Fruit fly (Drosophila melanogaster): ENCODE measurements around the gene beat-IIIa.
A peak's percentile ranks its signal among the peaks of the same experiment; 100 is the strongest.

Gene beat-IIIa

dm6 chr2L:17207072-17207471, 76.2 kb downstream of the beat-IIIa start (continued):
- TF ChIP-seq pho (GFP tag; optimal IDR thresholded peaks at IDR 0.05) (no peak), Sox102F (GFP tag; optimal IDR thresholded peaks at IDR 0.05) (peak; percentile 45), CG11695 (GFP tag; IDR thresholded peaks at IDR 0.05) (0 out of 3 replicates have a peak, but pooled peaks have one; percentile 8), lola (GFP tag; optimal IDR thresholded peaks at IDR 0.05) (no peak), aop (GFP tag; IDR thresholded peaks at IDR 0.05) (no peak), psq (GFP tag; optimal IDR thresholded peaks at IDR 0.05) (no peak), wek (GFP tag; optimal IDR thresholded peaks at IDR 0.05) (no peak), Gug (GFP tag; IDR thresholded peaks at IDR 0.05) (no peak), CG1603 (tag; optimal IDR thresholded peaks at IDR 0.05) (no peak), ap (GFP tag; IDR thresholded peaks at IDR 0.05) (no peak), CG2875 (GFP tag; optimal IDR thresholded peaks at IDR 0.05) (no peak), CG9215 (GFP tag; IDR thresholded peaks at IDR 0.05) (no peak), CG1832 (GFP tag; optimal IDR thresholded peaks at IDR 0.05) (no peak), CG6791 (GFP tag; IDR thresholded peaks at IDR 0.05; ENCODE audit: partially characterized antibody) (no peak), lmd (GFP tag; IDR thresholded peaks at IDR 0.05) (no peak; the same call in 1 of the 2 replicates), NC2α (GFP tag; optimal IDR thresholded peaks at IDR 0.05) (no peak), jumu (GFP tag; optimal IDR thresholded peaks at IDR 0.05) (no peak), Chrac-16 (GFP tag; optimal IDR thresholded peaks at IDR 0.05) (no peak), Sox100B (GFP tag; optimal IDR thresholded peaks at IDR 0.05) (peak; percentile 36), CG9609 (GFP tag; optimal IDR thresholded peaks at IDR 0.05) (no peak), CG15601 (tag; optimal IDR thresholded peaks at IDR 0.05) (no peak), nerfin-2 (GFP tag; IDR thresholded peaks at IDR 0.05; ENCODE audit: partially characterized antibody) (no peak), Eip74EF (GFP tag; optimal IDR thresholded peaks at IDR 0.05) (no peak), amos (GFP tag; IDR thresholded peaks at IDR 0.05; ENCODE audit: partially characterized antibody) (no peak), Hey (tag; optimal IDR thresholded peaks at IDR 0.05) (no peak), sc (optimal IDR thresholded peaks at IDR 0.05) (no peak), sc (GFP tag; optimal IDR thresholded peaks at IDR 0.05) (no peak), Ets65A (GFP tag) (no peak), ERR (GFP tag; optimal IDR thresholded peaks at IDR 0.05) (no peak), disco-r (GFP tag; optimal IDR thresholded peaks at IDR 0.05) (no peak), Fer1 (GFP tag; optimal IDR thresholded peaks at IDR 0.05) (peak; percentile 54), repo (GFP tag; optimal IDR thresholded peaks at IDR 0.05) (no peak), kni (GFP tag; optimal IDR thresholded peaks at IDR 0.05) (no peak), CG10654 (GFP tag; optimal IDR thresholded peaks at IDR 0.05) (no peak), slp2 (GFP tag; optimal IDR thresholded peaks at IDR 0.05) (no peak), CG2120 (GFP tag; optimal IDR thresholded peaks at IDR 0.05) (peak; percentile 5), fru (optimal IDR thresholded peaks at IDR 0.05) (no peak), CG18011 (GFP tag; optimal IDR thresholded peaks at IDR 0.05) (no peak), HLH54F (GFP tag; optimal IDR thresholded peaks at IDR 0.05) (no peak), MTF-1 (GFP tag; optimal IDR thresholded peaks at IDR 0.05; ENCODE audit: borderline replicate concordance) (no peak), dm (GFP tag; optimal IDR thresholded peaks at IDR 0.05) (no peak), BEAF-32 (GFP tag; optimal IDR thresholded peaks at IDR 0.05) (no peak), unpg (GFP tag; optimal IDR thresholded peaks at IDR 0.05) (peak; percentile 10), CG30020 (tag; optimal IDR thresholded peaks at IDR 0.05) (no peak), YL-1 (GFP tag; optimal IDR thresholded peaks at IDR 0.05) (no peak), rib (GFP tag; IDR thresholded peaks at IDR 0.05) (no peak), CG10543 (GFP tag; optimal IDR thresholded peaks at IDR 0.05) (no peak), CG7786 (GFP tag; optimal IDR thresholded peaks at IDR 0.05) (no peak), pum (GFP tag; optimal IDR thresholded peaks at IDR 0.05) (no peak), CG15011 (GFP tag; optimal IDR thresholded peaks at IDR 0.05) (peak; percentile 2), CG12744 (GFP tag; optimal IDR thresholded peaks at IDR 0.05) (no peak), CG5180 (GFP tag; optimal IDR thresholded peaks at IDR 0.05) (no peak)
